Worm (Caenorhabditis elegans): Measurements from ENCODE around the gene C07B5.4.

ce11 chrX:9549657-9550369 is 20.4 kb downstream of the C07B5.4 start:
- TF ChIP-seq nhr-76 (tag; optimal IDR thresholded peaks at IDR 0.05): no peak
- TF ChIP-seq ZK546.5 (tag; optimal IDR thresholded peaks at IDR 0.05): no peak
- TF ChIP-seq lin-15B (tag; optimal IDR thresholded peaks at IDR 0.05): no peak
- peak; percentile 10 for TF ChIP-seq skn-1 (tag; optimal IDR thresholded peaks at IDR 0.05)
- no peak for TF ChIP-seq nfya-1 (tag; optimal IDR thresholded peaks at IDR 0.05; ENCODE audit: insufficient read depth)
- no peak for TF ChIP-seq unc-39 (tag; optimal IDR thresholded peaks at IDR 0.05)
- TF ChIP-seq R02D3.7 (tag; optimal IDR thresholded peaks at IDR 0.05): no peak
- TF ChIP-seq pqm-1 (tag; optimal IDR thresholded peaks at IDR 0.05): no peak
- TF ChIP-seq ztf-11 (tag; optimal IDR thresholded peaks at IDR 0.05): no peak
- TF ChIP-seq elt-1 (tag; optimal IDR thresholded peaks at IDR 0.05): no peak
- TF ChIP-seq tbx-2 (tag; optimal IDR thresholded peaks at IDR 0.05): no peak
